Fruit fly (Drosophila melanogaster): Measurements from ENCODE around the gene CG7148.

CG7148 gene

dm6 chr3L:21848320-21848719, 16.3 kb upstream of the CG7148 start:
- TF ChIP-seq Dfd (GFP tag; optimal IDR thresholded peaks at IDR 0.05) (peak; percentile 71), psq (GFP tag; optimal IDR thresholded peaks at IDR 0.05) (no peak), CG32264 (GFP tag; optimal IDR thresholded peaks at IDR 0.05) (no peak)

- TF ChIP-seq dsf (GFP tag; optimal IDR thresholded peaks at IDR 0.05; ENCODE audit: borderline replicate concordance) (no peak), HLH106 (tag; optimal IDR thresholded peaks at IDR 0.05) (no peak), Dfd (GFP tag; optimal IDR thresholded peaks at IDR 0.05) (no peak), dl (GFP tag; optimal IDR thresholded peaks at IDR 0.05; ENCODE audit: insufficient read depth in 1 of 2, partially characterized antibody in 2 of 2) (no peak), jim (GFP tag; optimal IDR thresholded peaks at IDR 0.05) (no peak), br (GFP tag; optimal IDR thresholded peaks at IDR 0.05) (no peak), rgr (GFP tag; optimal IDR thresholded peaks at IDR 0.05) (no peak), CrebA (GFP tag; optimal IDR thresholded peaks at IDR 0.05; ENCODE audit: borderline replicate concordance) (no peak), woc (GFP tag; optimal IDR thresholded peaks at IDR 0.05) (no peak), OdsH (GFP tag; optimal IDR thresholded peaks at IDR 0.05) (no peak), lola (GFP tag; optimal IDR thresholded peaks at IDR 0.05) (no peak), Hr83 (GFP tag; optimal IDR thresholded peaks at IDR 0.05; ENCODE audit: poor library complexity, severe bottlenecking) (no peak), h (GFP tag; optimal IDR thresholded peaks at IDR 0.05) (no peak), usp (GFP tag; optimal IDR thresholded peaks at IDR 0.05) (no peak), Myc (optimal IDR thresholded peaks at IDR 0.05) (no peak), sv (GFP tag; optimal IDR thresholded peaks at IDR 0.05) (no peak), Vsx2 (GFP tag; optimal IDR thresholded peaks at IDR 0.05; ENCODE audit: partially characterized antibody) (no peak), ey (GFP tag; optimal IDR thresholded peaks at IDR 0.05) (no peak), foxo (GFP tag; optimal IDR thresholded peaks at IDR 0.05) (no peak), Abd-B (GFP tag; optimal IDR thresholded peaks at IDR 0.05) (no peak)
Measured at dm6 chr3L:21846591-21846990, 14.5 kb upstream of the CG7148 start.

- TF ChIP-seq Abd-B (GFP tag; optimal IDR thresholded peaks at IDR 0.05) (no peak), OdsH (GFP tag; optimal IDR thresholded peaks at IDR 0.05) (no peak), Vsx2 (GFP tag; optimal IDR thresholded peaks at IDR 0.05; ENCODE audit: partially characterized antibody) (no peak), h (GFP tag; optimal IDR thresholded peaks at IDR 0.05) (no peak), dl (GFP tag; optimal IDR thresholded peaks at IDR 0.05; ENCODE audit: insufficient read depth in 1 of 2, partially characterized antibody in 2 of 2) (no peak), Hr78 (GFP tag; optimal IDR thresholded peaks at IDR 0.05) (no peak), CG9705 (GFP tag; optimal IDR thresholded peaks at IDR 0.05) (no peak), CG32264 (GFP tag; optimal IDR thresholded peaks at IDR 0.05) (no peak), fru (GFP tag; optimal IDR thresholded peaks at IDR 0.05) (no peak), Myc (optimal IDR thresholded peaks at IDR 0.05) (no peak), Mio (GFP tag; optimal IDR thresholded peaks at IDR 0.05) (no peak), dmrt93B (GFP tag; optimal IDR thresholded peaks at IDR 0.05) (no peak), GATAd (GFP tag; optimal IDR thresholded peaks at IDR 0.05) (no peak), Rel (GFP tag; optimal IDR thresholded peaks at IDR 0.05) (no peak), Rel (tag; optimal IDR thresholded peaks at IDR 0.05) (no peak), HLH106 (tag; optimal IDR thresholded peaks at IDR 0.05) (no peak), brk (GFP tag; optimal IDR thresholded peaks at IDR 0.05) (no peak), psq (GFP tag; optimal IDR thresholded peaks at IDR 0.05) (no peak)
Measured at dm6 chr3L:21844488-21844887, 12.4 kb upstream of the CG7148 start, which contains the start of gene mub. mub (plus strand) TSS chr3L:21844788.

dm6 chr3L:21843307-21843706, 11.3 kb upstream of the CG7148 start:
- no peak for TF ChIP-seq brk (GFP tag; optimal IDR thresholded peaks at IDR 0.05)
- TF ChIP-seq GATAd (GFP tag; optimal IDR thresholded peaks at IDR 0.05) = no peak
- no peak for TF ChIP-seq dmrt93B (GFP tag; optimal IDR thresholded peaks at IDR 0.05)
- no peak for TF ChIP-seq foxo (GFP tag; optimal IDR thresholded peaks at IDR 0.05)
- TF ChIP-seq jim (GFP tag; optimal IDR thresholded peaks at IDR 0.05) = no peak
- TF ChIP-seq N (GFP tag; optimal IDR thresholded peaks at IDR 0.05) = no peak
- TF ChIP-seq Hr78 (GFP tag; optimal IDR thresholded peaks at IDR 0.05) = no peak
- no peak for TF ChIP-seq sage (GFP tag; optimal IDR thresholded peaks at IDR 0.05)
- TF ChIP-seq br (GFP tag; optimal IDR thresholded peaks at IDR 0.05) = no peak
- no peak for TF ChIP-seq Hnf4 (GFP tag; optimal IDR thresholded peaks at IDR 0.05)
- TF ChIP-seq lola (GFP tag; optimal IDR thresholded peaks at IDR 0.05) = no peak
